Worm (Caenorhabditis elegans) whole organism, L4 larva: ENCODE data around the gene acs-11.

Experiments used
- D1046.2 ChIP-seq: fragments of 200-800 bp; sonication (Bioruptor generic); IDR thresholded peaks from 2 replicates; pipeline ENCODE4 v1.3.6; 2022; ENCODE audit warnings: missing genetic modification characterization, missing compliant biosample characterization
- F26F4.8 ChIP-seq: fragments of 200-800 bp; sonication (Bioruptor generic); conservative IDR thresholded peaks from 2 replicates; pipeline ENCODE4 v1.3.6; 2022; ENCODE audit warnings: missing genetic modification characterization, missing compliant biosample characterization
- T26A8.4 ChIP-seq: fragments of 200-800 bp; sonication (Bioruptor generic); IDR thresholded peaks from 2 replicates; pipeline ENCODE4 v1.3.6; 2022; ENCODE audit warnings: missing genetic modification characterization, missing compliant biosample characterization
- ZK546.5 ChIP-seq, 2 experiments: sonication (generic microtip); optimal IDR thresholded peaks; 2 replicates each; lab custom pipeline; 2017; ENCODE audit warnings: missing biosample characterization in 2 of 2, missing genetic modification characterization in 2 of 2
- ceh-28 ChIP-seq: fragments of 150-350 bp; optimal IDR thresholded peaks from 2 replicates; lab custom pipeline; 2014; ENCODE audit warnings: missing biosample characterization, missing genetic modification reagents, missing genetic modification characterization
- ceh-44 ChIP-seq: fragments of 200-800 bp; sonication (Bioruptor generic); IDR thresholded peaks from 2 replicates; pipeline ENCODE4 v1.3.6; 2022; ENCODE audit warnings: missing genetic modification reagents, missing genetic modification characterization, missing compliant biosample characterization
- daf-16 ChIP-seq, 3 experiments: sonication (generic microtip); optimal IDR thresholded peaks; 2 replicates each; lab custom pipeline; 2016 to 2017; ENCODE audit warnings: missing genetic modification characterization in 3 of 3, missing genetic modification reagents in 3 of 3, mild to moderate bottlenecking in 2 of 3, missing compliant biosample characterization in 2 of 3, missing biosample characterization in 1 of 3, moderate library complexity in 1 of 3
- daf-19 ChIP-seq: fragments of 200-800 bp; sonication (Bioruptor generic); conservative IDR thresholded peaks from 2 replicates; pipeline ENCODE4 v1.3.6; 2022; ENCODE audit warnings: missing genetic modification characterization, missing compliant biosample characterization
- duxl-1 ChIP-seq: sonication (generic microtip); optimal IDR thresholded peaks from 2 replicates; lab custom pipeline; 2016; ENCODE audit warnings: mild to moderate bottlenecking, missing genetic modification characterization, moderate library complexity, missing compliant biosample characterization; ENCODE audit not compliant: poor library complexity
- egl-27 ChIP-seq: sonication (generic microtip); optimal IDR thresholded peaks from 3 replicates; lab custom pipeline; 2017; ENCODE audit warnings: missing biosample characterization, missing genetic modification reagents, missing genetic modification characterization
- egl-43 ChIP-seq: fragments of 200-800 bp; sonication (Bioruptor generic); IDR thresholded peaks from 2 replicates; pipeline ENCODE4 v1.3.6; 2022; ENCODE audit warnings: missing genetic modification reagents, missing genetic modification characterization, missing compliant biosample characterization
- gei-8 ChIP-seq: fragments of 200-800 bp; sonication (Bioruptor generic); optimal IDR thresholded peaks from 2 replicates; lab custom pipeline; 2018; ENCODE audit warnings: mild to moderate bottlenecking, missing genetic modification characterization, missing compliant biosample characterization
- hlh-30 ChIP-seq: sonication (generic microtip); optimal IDR thresholded peaks from 2 replicates; lab custom pipeline; 2017; ENCODE audit warnings: antibody characterized with exemption, mild to moderate bottlenecking, missing genetic modification characterization, missing compliant biosample characterization; ENCODE audit not compliant: insufficient read depth
- hmg-1.1 ChIP-seq: fragments of 200-800 bp; sonication (Bioruptor generic); IDR thresholded peaks from 2 replicates; pipeline ENCODE4 v1.3.6; 2022; ENCODE audit warnings: missing genetic modification reagents, missing genetic modification characterization, missing compliant biosample characterization
- lin-1 ChIP-seq: fragments of 200-800 bp; sonication (Bioruptor generic); IDR thresholded peaks from 2 replicates; pipeline ENCODE4 v1.3.6; 2022; ENCODE audit warnings: missing genetic modification reagents, missing genetic modification characterization, missing compliant biosample characterization
- lin-15B ChIP-seq: fragments of 150-350 bp; sonication (generic microtip); optimal IDR thresholded peaks from 3 replicates; lab custom pipeline; 2014; ENCODE audit warnings: missing biosample characterization, missing genetic modification characterization
- lin-38 ChIP-seq: fragments of 200-800 bp; sonication (Bioruptor generic); IDR thresholded peaks from 2 replicates; pipeline ENCODE4 v1.3.6; 2022; ENCODE audit warnings: missing genetic modification reagents, missing genetic modification characterization, missing compliant biosample characterization
- lir-3 ChIP-seq: sonication (generic microtip); optimal IDR thresholded peaks from 2 replicates; lab custom pipeline; 2016; ENCODE audit warnings: mild to moderate bottlenecking, missing genetic modification characterization, missing compliant biosample characterization
- madf-5 ChIP-seq, 2 experiments: fragments of 200-800 bp; sonication (Bioruptor generic); IDR thresholded peaks; 2 replicates each; pipeline ENCODE4 v1.3.6; 2022; ENCODE audit warnings: missing compliant biosample characterization in 2 of 2, missing genetic modification characterization in 2 of 2
- mdl-1 ChIP-seq, 2 experiments: fragments of 150-350 bp in 1 of 2; sonication (generic microtip) in 1 of 2; optimal IDR thresholded peaks; 2 replicates each; lab custom pipeline; 2014 to 2017; ENCODE audit warnings: missing biosample characterization in 2 of 2, missing genetic modification characterization in 2 of 2
- mdt-29 ChIP-seq: fragments of 200-800 bp; sonication (Bioruptor generic); IDR thresholded peaks from 2 replicates; pipeline ENCODE4 v1.3.6; 2022; ENCODE audit warnings: missing genetic modification reagents, missing genetic modification characterization, missing compliant biosample characterization
- mep-1 ChIP-seq: fragments of 150-350 bp; sonication (generic microtip); optimal IDR thresholded peaks from 3 replicates; lab custom pipeline; 2014; ENCODE audit warnings: missing biosample characterization, missing genetic modification characterization
- nhr-10 ChIP-seq: fragments of 150-350 bp; optimal IDR thresholded peaks from 2 replicates; lab custom pipeline; 2014; ENCODE audit warnings: missing biosample characterization, missing genetic modification characterization
- nhr-11 ChIP-seq: fragments of 150-350 bp; optimal IDR thresholded peaks from 2 replicates; lab custom pipeline; 2014; ENCODE audit warnings: missing biosample characterization, missing genetic modification characterization
- nhr-237 ChIP-seq: sonication (generic microtip); optimal IDR thresholded peaks from 2 replicates; lab custom pipeline; 2017; ENCODE audit warnings: missing biosample characterization, missing genetic modification characterization
- nhr-25 ChIP-seq: sonication (generic microtip); optimal IDR thresholded peaks from 2 replicates; lab custom pipeline; 2017; ENCODE audit warnings: missing genetic modification characterization, mild to moderate bottlenecking, missing compliant biosample characterization, antibody characterized with exemption, moderate library complexity, borderline replicate concordance; ENCODE audit not compliant: insufficient read depth
- nhr-28 ChIP-seq: fragments of 150-350 bp; optimal IDR thresholded peaks from 2 replicates; lab custom pipeline; 2014; ENCODE audit warnings: missing biosample characterization, missing genetic modification characterization
- nhr-48 ChIP-seq: sonication (generic microtip); optimal IDR thresholded peaks from 2 replicates; lab custom pipeline; 2016; ENCODE audit warnings: mild to moderate bottlenecking, missing genetic modification characterization, missing compliant biosample characterization
- nhr-6 ChIP-seq: fragments of 150-350 bp; optimal IDR thresholded peaks from 2 replicates; lab custom pipeline; 2014; ENCODE audit warnings: missing biosample characterization, missing genetic modification characterization
- saeg-2 ChIP-seq: fragments of 200-800 bp; sonication (Bioruptor generic); IDR thresholded peaks from 2 replicates; pipeline ENCODE4 v1.3.6; 2022; ENCODE audit warnings: missing genetic modification reagents, missing genetic modification characterization, missing compliant biosample characterization
- set-16 ChIP-seq: fragments of 200-800 bp; sonication (Bioruptor generic); IDR thresholded peaks from 2 replicates; pipeline ENCODE4 v1.3.6; 2022; ENCODE audit warnings: missing genetic modification reagents, missing genetic modification characterization, missing compliant biosample characterization
- skn-1 ChIP-seq: fragments of 150-350 bp; optimal IDR thresholded peaks from 2 replicates; lab custom pipeline; 2014; ENCODE audit warnings: missing biosample characterization, missing genetic modification characterization
- snpc-4 ChIP-seq: fragments of 150-350 bp; optimal IDR thresholded peaks from 2 replicates; lab custom pipeline; 2014; ENCODE audit warnings: missing biosample characterization, missing genetic modification characterization
- spr-3 ChIP-seq: fragments of 200-800 bp; sonication (Bioruptor generic); optimal IDR thresholded peaks from 2 replicates; lab custom pipeline; 2018; ENCODE audit warnings: mild to moderate bottlenecking, missing genetic modification characterization, missing compliant biosample characterization
- tag-97 ChIP-seq: fragments of 200-800 bp; sonication (Bioruptor generic); IDR thresholded peaks from 2 replicates; pipeline ENCODE4 v1.3.6; 2022; ENCODE audit warnings: missing genetic modification characterization, missing compliant biosample characterization
- unc-39 ChIP-seq: sonication (generic microtip); optimal IDR thresholded peaks from 2 replicates; lab custom pipeline; 2017; ENCODE audit warnings: missing biosample characterization, missing genetic modification characterization
- unc-62 ChIP-seq, 3 experiments: fragments of 150-350 bp in 1 of 3; sonication (generic microtip); optimal IDR thresholded peaks in 2 of 3; peaks in 1 of 3; 1 replicate in 1 of 3; 2 replicates in 2 of 3; lab custom pipeline; 2014 to 2017; ENCODE audit warnings: missing biosample characterization in 3 of 3, missing genetic modification characterization in 3 of 3, missing genetic modification reagents in 3 of 3, missing genotype in 1 of 3
- vab-7 ChIP-seq: fragments of 200-800 bp; sonication (Bioruptor generic); IDR thresholded peaks from 2 replicates; pipeline ENCODE4 v1.3.6; 2022; ENCODE audit warnings: missing genetic modification reagents, missing genetic modification characterization, missing compliant biosample characterization
- zag-1 ChIP-seq: fragments of 150-350 bp; optimal IDR thresholded peaks from 2 replicates; lab custom pipeline; 2014; ENCODE audit warnings: missing biosample characterization, missing genetic modification characterization
- zip-2 ChIP-seq: fragments of 150-350 bp; optimal IDR thresholded peaks from 2 replicates; lab custom pipeline; 2014; ENCODE audit warnings: missing biosample characterization, missing genetic modification characterization
- ztf-7 ChIP-seq: fragments of 150-350 bp; optimal IDR thresholded peaks from 2 replicates; lab custom pipeline; 2014; ENCODE audit warnings: missing biosample characterization, missing genetic modification characterization

acs-11 gene

ce11 chrII:4733848-4734247, 8.1 kb upstream of the acs-11 start, which contains the start of gene F41C3.11:
F41C3.11 (minus strand) TSS chrII:4733948.
- TF ChIP-seq ztf-7 (tag; lab: Kevin White, UChicago) (no peak), zag-1 (no peak), hlh-30 (tag; lab: Kevin White, UChicago) (no peak), skn-1 (tag; lab: Kevin White, UChicago) (no peak), hmg-1.1 (GFP tag; lab: Robert Waterston, UW) (no peak), lin-38 (no peak), vab-7 (no peak), ceh-44 (no peak), T26A8.4 (no peak)
- TF ChIP-seq, all 104 proteins: peak for 0

ce11 chrII:4734477-4734876, 7.5 kb upstream of the acs-11 start:
- TF ChIP-seq nhr-6 (tag; lab: Kevin White, UChicago) = no peak
- no peak for TF ChIP-seq nhr-237 (tag; lab: Kevin White, UChicago)
- no peak for TF ChIP-seq zip-2 (tag; lab: Kevin White, UChicago)
- TF ChIP-seq D1046.2 = no peak
- TF ChIP-seq gei-8 = no peak
- TF ChIP-seq nhr-25 (tag; lab: Kevin White, UChicago) = peak; percentile 56
- TF ChIP-seq unc-39 = no peak
- TF ChIP-seq nhr-28 (tag; lab: Kevin White, UChicago) = peak; percentile 48
- TF ChIP-seq, all 104 proteins: peak for 2

ce11 chrII:4736585-4736984, 5.4 kb upstream of the acs-11 start:
- peak in 1 of 2 experiments; percentile 90 for TF ChIP-seq daf-16 (GFP tag; optimal IDR thresholded peaks at IDR 0.05; lab: Kevin White, UChicago)
- TF ChIP-seq daf-16 (tag; optimal IDR thresholded peaks at IDR 0.05; lab: Kevin White, UChicago) = no peak
- TF ChIP-seq lin-1 = no peak
- TF ChIP-seq snpc-4 = no peak
- TF ChIP-seq unc-62 (GFP tag; optimal IDR thresholded peaks at IDR 0.05 in 1 of 2; lab: Kevin White, UChicago) = peak in 1 of 2 experiments; percentile 6
- TF ChIP-seq unc-62 (tag; optimal IDR thresholded peaks at IDR 0.05; lab: Kevin White, UChicago) = no peak

ce11 chrII:4737348-4737747, 4.6 kb upstream of the acs-11 start, which contains the start of gene ctsa-1.1:
ctsa-1.1 (plus strand) TSS chrII:4737648.
- no peak for TF ChIP-seq duxl-1 (tag; lab: Kevin White, UChicago)
- peak in 1 of 2 experiments; percentile 3 for TF ChIP-seq unc-62 (GFP tag; optimal IDR thresholded peaks at IDR 0.05 in 1 of 2; lab: Kevin White, UChicago)
- TF ChIP-seq unc-62 (tag; optimal IDR thresholded peaks at IDR 0.05; lab: Kevin White, UChicago) = no peak

- TF ChIP-seq nhr-48 (peak; percentile 54), egl-43 (GFP tag; lab: Robert Waterston, UW) (no peak), tag-97 (GFP tag; lab: Robert Waterston, UW) (0 out of 2 replicates have a peak, but pooled peaks have one; percentile 79), spr-3 (no peak), madf-5 (GFP tag; IDR thresholded peaks at IDR 0.05; lab: Robert Waterston, UW) (no peak), nhr-11 (peak; percentile 12), mdl-1 (tag; optimal IDR thresholded peaks at IDR 0.05; lab: Kevin White, UChicago) (peak; percentile 82 to 95), ZK546.5 (tag; optimal IDR thresholded peaks at IDR 0.05; lab: Kevin White, UChicago) (no peak), lin-1 (peak; percentile 57), gei-8 (no peak), hmg-1.1 (GFP tag; lab: Robert Waterston, UW) (peak; percentile 66), egl-27 (tag; lab: Kevin White, UChicago) (no peak), mep-1 (tag; lab: Kevin White, UChicago) (no peak), daf-19 (GFP tag; lab: Robert Waterston, UW) (no peak), duxl-1 (tag; lab: Kevin White, UChicago) (peak; percentile 15), lin-38 (peak; percentile 80), ceh-28 (tag; lab: Kevin White, UChicago) (no peak), D1046.2 (no peak), lin-15B (tag; lab: Kevin White, UChicago) (no peak), saeg-2 (GFP tag; lab: Robert Waterston, UW) (no peak), F26F4.8 (GFP tag; lab: Robert Waterston, UW) (no peak), zip-2 (tag; lab: Kevin White, UChicago) (no peak), lir-3 (tag; lab: Kevin White, UChicago) (no peak), nhr-10 (no peak), mdt-29 (GFP tag; lab: Robert Waterston, UW) (no peak), set-16 (no peak), nhr-6 (tag; lab: Kevin White, UChicago) (peak; percentile 73), nhr-28 (tag; lab: Kevin White, UChicago) (peak; percentile 45)
Measured at ce11 chrII:4739984-4740462, 1.9 kb upstream of the acs-11 start, which contains the start of gene eas-1. eas-1 (plus strand) TSS chrII:4740412.
